Fruit fly (Drosophila melanogaster) ovary, adult (tissue): ENCODE data around the gene CG4953.
A peak's percentile ranks its signal among the peaks of the same experiment; 100 is the strongest.

Experiments used
- CG17801 ChIP-seq: fragments of 200-800 bp; optimal IDR thresholded peaks from 2 replicates; lab custom pipeline; 2019; ENCODE audit warnings: missing biosample characterization, mild to moderate bottlenecking, missing genetic modification characterization, moderate library complexity; ENCODE audit not compliant: partially characterized antibody

The CG4953 gene

dm6 chr2L:10272224-10272623 is 5.7 kb downstream of the CG4953 start, which contains the start of gene trk:
trk (minus strand) TSS chr2L:10272324.
- peak; percentile 34 for TF ChIP-seq CG17801 (GFP tag; lab: Kevin White, UChicago)

DNA sequence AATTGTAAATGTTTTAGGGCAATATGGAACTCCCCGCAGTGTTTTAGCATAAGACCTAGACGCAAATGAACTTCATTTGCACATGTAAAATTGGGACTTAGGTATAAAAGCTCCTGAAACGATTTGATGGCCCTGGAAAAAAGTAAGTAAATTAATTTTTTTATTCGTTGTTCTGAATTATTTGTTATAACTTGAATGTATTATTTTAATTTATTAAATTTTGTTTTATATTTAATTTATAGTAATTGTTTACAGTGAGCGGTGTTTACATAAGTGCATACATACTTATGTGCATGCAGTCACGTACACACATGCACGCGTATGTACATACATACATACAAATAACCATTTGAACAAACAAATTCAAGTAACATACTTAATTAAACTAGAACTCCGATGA is 9.9 kb downstream of the CG4953 start:
- peak; percentile 79 for TF ChIP-seq CG17801 (GFP tag; lab: Kevin White, UChicago)

- TF ChIP-seq CG17801 (GFP tag; lab: Kevin White, UChicago) = no peak
Observed at dm6 chr2L:10276846-10277245, 10.3 kb downstream of the CG4953 start.

dm6 chr2L:10277362-10277761 is 10.9 kb downstream of the CG4953 start:
- peak; percentile 37 for TF ChIP-seq CG17801 (GFP tag; lab: Kevin White, UChicago)

dm6 chr2L:10278658-10279057 is 12.2 kb downstream of the CG4953 start, which contains the start of gene Utx:
Utx (minus strand) TSS chr2L:10278811.
- TF ChIP-seq CG17801 (GFP tag; lab: Kevin White, UChicago) = peak; percentile 26

DNA sequence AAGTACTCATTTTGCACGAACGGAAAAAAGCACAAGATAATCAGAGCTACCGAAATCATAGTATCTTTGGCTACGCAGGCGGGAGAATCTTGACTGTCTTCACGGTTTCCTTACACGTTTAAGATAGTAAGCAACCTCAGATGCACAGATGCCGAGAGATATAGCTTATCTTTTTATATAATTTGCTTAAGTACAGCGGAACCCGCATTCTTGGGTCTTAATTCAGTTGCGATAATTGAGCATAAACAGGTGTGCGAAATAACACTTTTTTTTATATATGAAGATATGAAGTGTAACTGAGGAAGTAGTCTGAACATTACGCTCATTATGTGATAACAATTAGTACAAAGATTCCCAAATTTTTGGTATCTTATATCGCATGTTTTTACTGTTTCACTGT is 14.3 kb downstream of the CG4953 start, which contains the start of gene CG34043:
Gene CG34043, minus strand, starts transcription at position 101 of the 400 bp plus-strand sequence.
- TF ChIP-seq CG17801 (GFP tag; lab: Kevin White, UChicago) = no peak

- TF ChIP-seq CG17801 (GFP tag; lab: Kevin White, UChicago) = no peak
Observed at dm6 chr2L:10291276-10291675, 24.8 kb downstream of the CG4953 start.

- peak; percentile 65 for TF ChIP-seq CG17801 (GFP tag; lab: Kevin White, UChicago)
Observed at dm6 chr2L:10292066-10292560, 25.6 kb downstream of the CG4953 start, which contains the start of gene Ufd4. Ufd4 (minus strand) TSS chr2L:10292365.

dm6 chr2L:10294798-10295669 is 28.5 kb downstream of the CG4953 start, which contains the start of gene Hand:
Hand (minus strand) TSS chr2L:10295385.
- TF ChIP-seq CG17801 (GFP tag; lab: Kevin White, UChicago) = no peak

DNA sequence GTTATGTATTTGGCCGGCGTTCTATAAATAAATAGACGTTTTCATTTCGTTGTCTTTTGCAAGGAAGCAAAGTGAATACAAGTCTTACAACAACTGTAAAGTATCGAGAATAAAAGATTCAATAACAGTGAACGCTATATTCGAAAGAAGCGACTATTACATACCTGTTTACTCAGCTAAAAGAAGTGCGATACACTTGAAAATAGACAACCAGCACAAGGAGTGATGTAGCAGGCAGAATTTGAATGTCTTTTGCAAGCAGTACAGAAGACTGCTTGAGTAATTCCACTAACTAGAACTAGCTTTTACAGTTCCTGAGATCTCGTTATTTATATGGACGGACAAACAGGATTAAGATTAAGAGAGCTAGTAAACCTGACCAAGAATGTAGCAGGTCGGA is 31.8 kb downstream of the CG4953 start:
- no peak for TF ChIP-seq CG17801 (GFP tag; lab: Kevin White, UChicago)

dm6 chr2L:10299077-10299809 is 32.7 kb downstream of the CG4953 start:
- TF ChIP-seq CG17801 (GFP tag; lab: Kevin White, UChicago) = no peak

dm6 chr2L:10299810-10300147 is 33.3 kb downstream of the CG4953 start, which contains the start of gene CYLD:
CYLD (minus strand) TSS chr2L:10299847.
- TF ChIP-seq CG17801 (GFP tag; lab: Kevin White, UChicago) = peak; percentile 66

dm6 chr2L:10301918-10302317 is 35.4 kb downstream of the CG4953 start, which contains the start of gene CG13138:
CG13138 (minus strand) TSS chr2L:10302018.
- TF ChIP-seq CG17801 (GFP tag; lab: Kevin White, UChicago) = no peak

DNA sequence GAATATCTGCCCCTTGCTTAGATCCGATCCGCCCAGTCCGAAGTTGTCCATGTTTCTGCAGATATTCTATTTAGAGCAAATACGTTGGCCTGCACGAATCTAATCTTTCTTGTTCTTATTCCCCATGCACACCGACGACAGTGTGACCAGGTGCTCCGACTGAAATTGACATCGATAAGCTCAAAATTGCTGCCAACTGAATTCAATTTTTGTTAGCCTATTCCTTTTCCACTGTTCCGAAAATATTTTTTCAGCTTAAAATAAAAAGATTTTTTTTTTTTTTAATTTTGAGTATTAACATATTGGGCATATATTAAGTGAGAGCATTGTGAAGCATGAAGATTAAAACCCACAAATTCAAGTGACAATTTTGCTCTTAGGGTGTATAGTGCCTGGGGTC is 37.3 kb downstream of the CG4953 start, which contains the start of gene nmd:
Gene nmd, minus strand, starts transcription at position 162 of the 400 bp plus-strand sequence.
- TF ChIP-seq CG17801 (GFP tag; lab: Kevin White, UChicago) = no peak
